Fruit fly (Drosophila melanogaster): Measurements from ENCODE around the gene CG42594.

The CG42594 gene

dm6 chrX:4938986-4939385, 98.4 kb downstream of the CG42594 start, which contains the start of gene Ptp4E (continued):
- TF ChIP-seq BEAF-32 (GFP tag; optimal IDR thresholded peaks at IDR 0.05) (peak; percentile 32), amos (GFP tag; IDR thresholded peaks at IDR 0.05; ENCODE audit: partially characterized antibody) (peak; percentile 38; the same call in 1 of the 2 replicates), CG2678 (tag; optimal IDR thresholded peaks at IDR 0.05) (no peak), fu2 (GFP tag; optimal IDR thresholded peaks at IDR 0.05) (no peak), Dfd (GFP tag; optimal IDR thresholded peaks at IDR 0.05) (no peak), Rfx (GFP tag; IDR thresholded peaks at IDR 0.05) (peak; percentile 18; the same call in 1 of the 2 replicates), chinmo (GFP tag; IDR thresholded peaks at IDR 0.05; ENCODE audit: partially characterized antibody) (0 out of 4 replicates have a peak, but pooled peaks have one; percentile 20), CG7786 (GFP tag; optimal IDR thresholded peaks at IDR 0.05) (no peak), CG8290 (GFP tag; optimal IDR thresholded peaks at IDR 0.05) (no peak), CG8290 (tag; optimal IDR thresholded peaks at IDR 0.05) (peak; percentile 2 to 13), CG8388 (GFP tag; optimal IDR thresholded peaks at IDR 0.05) (no peak), CG6175 (GFP tag; IDR thresholded peaks at IDR 0.05) (no peak), CG4854 (GFP tag; optimal IDR thresholded peaks at IDR 0.05) (no peak), CG11085 (GFP tag; IDR thresholded peaks at IDR 0.05) (no peak), lab (GFP tag; optimal IDR thresholded peaks at IDR 0.05) (peak; percentile 4), CG12219 (GFP tag; optimal IDR thresholded peaks at IDR 0.05) (no peak), Hmr (GFP tag; optimal IDR thresholded peaks at IDR 0.05) (peak; percentile 19), gsb-n (tag; optimal IDR thresholded peaks at IDR 0.05) (no peak), MESR4 (GFP tag; optimal IDR thresholded peaks at IDR 0.05) (peak; percentile 30), slou (GFP tag; optimal IDR thresholded peaks at IDR 0.05) (no peak), CG18619 (GFP tag; optimal IDR thresholded peaks at IDR 0.05) (no peak), D19A (tag; optimal IDR thresholded peaks at IDR 0.05) (no peak), psq (GFP tag; optimal IDR thresholded peaks at IDR 0.05) (peak; percentile 36), mld (GFP tag; IDR thresholded peaks at IDR 0.05; ENCODE audit: partially characterized antibody) (0 out of 3 replicates have a peak, but pooled peaks have one; percentile 36), tup (GFP tag; optimal IDR thresholded peaks at IDR 0.05) (no peak), Lhr (GFP tag; optimal IDR thresholded peaks at IDR 0.05) (no peak), cwo (GFP tag; optimal IDR thresholded peaks at IDR 0.05) (peak; percentile 11), CG17328 (GFP tag; IDR thresholded peaks at IDR 0.05) (0 out of 2 replicates have a peak, but pooled peaks have one; percentile 30), Doc2 (GFP tag; IDR thresholded peaks at IDR 0.05) (no peak)

- TF ChIP-seq Elba2 (GFP tag; optimal IDR thresholded peaks at IDR 0.05) (peak; percentile 71), pfk (GFP tag; optimal IDR thresholded peaks at IDR 0.05) (peak; percentile 1), Hand (GFP tag; optimal IDR thresholded peaks at IDR 0.05) (peak; percentile 43), CG7839 (tag; optimal IDR thresholded peaks at IDR 0.05) (peak; percentile 96), CoRest (tag; optimal IDR thresholded peaks at IDR 0.05) (peak; percentile 95), gsb (GFP tag; IDR thresholded peaks at IDR 0.05) (peak; percentile 76), Dfd (GFP tag; optimal IDR thresholded peaks at IDR 0.05) (no peak), CG33557 (GFP tag; optimal IDR thresholded peaks at IDR 0.05) (peak; percentile 96), bbx (GFP tag; IDR thresholded peaks at IDR 0.05; ENCODE audit: partially characterized antibody) (no peak), B-H2 (GFP tag; optimal IDR thresholded peaks at IDR 0.05) (peak; percentile 34), ham (GFP tag; IDR thresholded peaks at IDR 0.05) (no peak), CG17612 (GFP tag; IDR thresholded peaks at IDR 0.05) (peak; percentile 79), CG3726 (GFP tag; IDR thresholded peaks at IDR 0.05) (peak; percentile 93), ftz-f1 (GFP tag; optimal IDR thresholded peaks at IDR 0.05) (no peak), Hmr (GFP tag; optimal IDR thresholded peaks at IDR 0.05) (peak; percentile 79), schlank (tag; optimal IDR thresholded peaks at IDR 0.05) (peak; percentile 48), Atf-2 (GFP tag; optimal IDR thresholded peaks at IDR 0.05) (peak; percentile 94), ash1 (GFP tag; optimal IDR thresholded peaks at IDR 0.05) (peak; percentile 30), CG3995 (GFP tag; optimal IDR thresholded peaks at IDR 0.05) (peak; percentile 41), zfh2 (GFP tag; optimal IDR thresholded peaks at IDR 0.05) (peak; percentile 57), HLHmδ (GFP tag; optimal IDR thresholded peaks at IDR 0.05) (peak; percentile 31), Mad (GFP tag; optimal IDR thresholded peaks at IDR 0.05) (peak; percentile 95), Dek (tag; optimal IDR thresholded peaks at IDR 0.05) (peak; percentile 86)
Observed at dm6 chrX:4939788-4940441, 99.3 kb downstream of the CG42594 start.

All from whole organism, embryonic.